Worm (Caenorhabditis elegans): ENCODE data around the gene oatr-1.

Gene oatr-1

DNA sequence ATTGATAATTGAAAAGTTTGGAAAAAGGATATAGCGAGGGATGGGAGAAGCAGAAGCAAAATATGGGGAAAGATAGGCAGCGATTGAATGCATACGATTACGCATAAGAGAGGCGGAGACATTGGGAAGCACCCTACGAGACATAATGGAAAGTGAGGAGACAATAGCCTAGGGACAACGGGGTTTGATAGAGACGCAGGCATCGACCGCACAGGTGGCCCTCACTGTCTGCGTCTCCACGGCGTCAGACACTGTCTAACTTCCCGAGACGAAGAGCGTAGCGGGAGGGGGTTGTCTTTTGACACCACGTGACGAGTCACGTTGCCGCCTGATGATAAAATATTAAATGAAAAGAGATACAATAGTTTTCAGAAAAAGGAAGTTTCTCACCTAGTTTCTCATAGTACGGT lies 25.0 kb upstream of the oatr-1 start (continued):
- TF ChIP-seq atf-7 (tag; optimal IDR thresholded peaks at IDR 0.05) (peak; percentile 85), tbp1 (GFP tag; optimal IDR thresholded peaks at IDR 0.05) (peak; percentile 63), snpc-1.1 (tag; optimal IDR thresholded peaks at IDR 0.05; ENCODE audit: insufficient read depth) (no peak), lin-54 (GFP tag; optimal IDR thresholded peaks at IDR 0.05) (peak; percentile 71), ceh-58 (GFP tag; IDR thresholded peaks at IDR 0.05) (no peak), snpc-1.3 (tag; optimal IDR thresholded peaks at IDR 0.05; ENCODE audit: insufficient read depth) (no peak), B0019.2 (GFP tag; conservative IDR thresholded peaks at IDR 0.05) (no peak), F22D6.2 (tag; optimal IDR thresholded peaks at IDR 0.05) (peak; percentile 78), hlh-12 (tag; optimal IDR thresholded peaks at IDR 0.05) (no peak), repo-1 (tag; optimal IDR thresholded peaks at IDR 0.05) (peak; percentile 89), ceh-40 (GFP tag; IDR thresholded peaks at IDR 0.05) (no peak), mcd-1 (GFP tag; IDR thresholded peaks at IDR 0.05) (peak; percentile 81), cebp-2 (GFP tag; IDR thresholded peaks at IDR 0.05) (no peak), attf-6 (GFP tag; IDR thresholded peaks at IDR 0.05) (no peak), bed-2 (GFP tag; IDR thresholded peaks at IDR 0.05) (no peak), F57A8.1 (GFP tag; optimal IDR thresholded peaks at IDR 0.05) (no peak), mes-4 (tag; optimal IDR thresholded peaks at IDR 0.05) (no peak), ZK185.1 (tag; optimal IDR thresholded peaks at IDR 0.05; ENCODE audit: poor library complexity, severe bottlenecking) (peak; percentile 69), nfya-2 (GFP tag; IDR thresholded peaks at IDR 0.05) (no peak), ztf-26 (tag; optimal IDR thresholded peaks at IDR 0.05) (peak; percentile 88), tbx-9 (tag; optimal IDR thresholded peaks at IDR 0.05; ENCODE audit: borderline replicate concordance) (no peak), nhr-80 (tag; optimal IDR thresholded peaks at IDR 0.05) (peak; percentile 75), nfyb-1 (GFP tag; IDR thresholded peaks at IDR 0.05) (peak; percentile 90), nhr-90 (tag; optimal IDR thresholded peaks at IDR 0.05) (no peak), lsy-27 (tag; optimal IDR thresholded peaks at IDR 0.05; ENCODE audit: borderline replicate concordance, insufficient read depth) (no peak), aptf-2 (GFP tag; conservative IDR thresholded peaks at IDR 0.05) (no peak), lin-35 (GFP tag; optimal IDR thresholded peaks at IDR 0.05) (peak in 1 of 3 experiments; percentile 23), F10E7.11 (tag; optimal IDR thresholded peaks at IDR 0.05) (no peak), nhr-27 (tag; optimal IDR thresholded peaks at IDR 0.05) (no peak), ceh-27 (GFP tag; optimal IDR thresholded peaks at IDR 0.05) (peak; percentile 56), Y95B8A.8 (GFP tag; IDR thresholded peaks at IDR 0.05) (peak; percentile 35; the same call in 1 of the 2 replicates), attf-5 (GFP tag; optimal IDR thresholded peaks at IDR 0.05) (peak; percentile 64), ekl-4 (GFP tag; IDR thresholded peaks at IDR 0.05) (peak; percentile 92), hsf-1 (GFP tag; IDR thresholded peaks at IDR 0.05) (no peak), ztf-28 (GFP tag; IDR thresholded peaks at IDR 0.05) (no peak), lin-40 (tag; optimal IDR thresholded peaks at IDR 0.05) (peak; percentile 90), pbrm-1 (GFP tag; IDR thresholded peaks at IDR 0.05) (peak; percentile 80)

DNA sequence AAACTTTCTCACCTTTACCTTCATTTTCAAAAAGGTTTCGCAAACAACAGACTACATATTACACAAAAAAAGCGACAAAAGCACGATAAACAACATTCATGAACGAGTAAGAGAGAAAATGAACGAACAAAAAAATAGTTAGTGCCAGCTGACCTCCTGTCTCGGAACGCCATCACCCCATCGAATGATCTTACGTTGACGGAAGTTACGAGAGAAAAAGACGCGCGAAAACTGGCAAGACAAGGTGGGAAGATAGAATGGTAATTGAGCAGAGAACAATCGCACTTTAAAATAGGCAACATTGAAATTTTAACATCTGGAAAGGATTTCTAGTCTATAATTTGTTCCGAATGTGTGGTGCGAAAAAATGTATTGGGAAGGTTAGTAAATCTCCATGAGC lies 24.2 kb upstream of the oatr-1 start:
- TF ChIP-seq somi-1 (GFP tag; optimal IDR thresholded peaks at IDR 0.05) (peak; percentile 18), ama-1 (optimal IDR thresholded peaks at IDR 0.05) (peak; percentile 2), ama-1 (GFP tag; optimal IDR thresholded peaks at IDR 0.05) (no peak), egrh-3 (GFP tag; IDR thresholded peaks at IDR 0.05) (no peak), lin-26 (GFP tag; IDR thresholded peaks at IDR 0.05) (0 out of 2 replicates have a peak, but pooled peaks have one; percentile 25), nhr-90 (tag; optimal IDR thresholded peaks at IDR 0.05) (no peak)
